Worm (Caenorhabditis elegans) whole organism, midembryonic: Measurements from ENCODE around the gene Y6D1A.1.

Source experiments
- T22C8.4 ChIP-seq: fragments of 200-800 bp; sonication (Bioruptor generic); IDR thresholded peaks from 2 replicates; pipeline ENCODE4 v1.3.6; 2022; ENCODE audit warnings: missing genetic modification characterization, missing compliant biosample characterization
- cog-1 ChIP-seq: sonication (generic microtip); optimal IDR thresholded peaks from 2 replicates; lab custom pipeline; 2016; ENCODE audit warnings: missing genetic modification characterization, missing compliant biosample characterization
- klf-2 ChIP-seq: fragments of 200-800 bp; sonication (Bioruptor generic); conservative IDR thresholded peaks from 2 replicates; pipeline ENCODE4 v1.3.6; 2022; ENCODE audit warnings: missing genetic modification reagents, missing genetic modification characterization, missing compliant biosample characterization
- ref-1 ChIP-seq: fragments of 200-800 bp; sonication (Bioruptor generic); conservative IDR thresholded peaks from 2 replicates; pipeline ENCODE4 v1.3.6; 2022; ENCODE audit warnings: missing genetic modification reagents, missing genetic modification characterization, missing compliant biosample characterization
- tab-1 ChIP-seq: fragments of 200-800 bp; sonication (Bioruptor generic); IDR thresholded peaks from 2 replicates; pipeline ENCODE4 v1.3.6; 2022; ENCODE audit warnings: missing genetic modification characterization, missing compliant biosample characterization

DNA sequence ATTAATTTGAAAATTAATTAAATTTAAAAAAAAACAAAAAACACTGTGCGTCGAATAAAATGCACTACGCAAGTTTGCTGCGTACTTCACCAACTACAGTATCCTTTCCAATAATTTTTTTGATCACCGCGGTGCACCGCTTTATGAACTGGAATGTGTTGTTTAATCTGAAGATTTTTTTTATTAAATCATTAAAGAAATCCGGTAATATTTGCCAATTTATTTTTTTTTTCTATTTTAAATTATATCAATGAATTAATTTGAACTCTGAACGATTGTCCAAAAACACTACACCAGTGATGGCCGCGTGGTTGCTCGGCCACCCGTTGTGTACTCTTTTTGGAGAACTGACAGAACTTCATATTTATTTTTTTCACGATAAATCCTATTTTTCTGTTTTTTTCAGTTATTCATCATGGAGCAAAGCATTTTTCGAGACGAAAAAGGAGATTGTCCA lies 37.2 kb upstream of the Y6D1A.1 start, which contains the start of gene K12D12.5:
- no peak for TF ChIP-seq ref-1 (GFP tag; lab: Robert Waterston, UW)
- TF ChIP-seq klf-2: no peak
- TF ChIP-seq T22C8.4 (GFP tag; lab: Robert Waterston, UW): no peak
- TF ChIP-seq tab-1: no peak
- TF ChIP-seq cog-1: no peak
